Fruit fly (Drosophila melanogaster): Measurements from ENCODE around the gene meigo.

- TF ChIP-seq ovo (GFP tag; optimal IDR thresholded peaks at IDR 0.05), result no peak
- TF ChIP-seq cic (GFP tag; optimal IDR thresholded peaks at IDR 0.05), result no peak
- TF ChIP-seq cnc (optimal IDR thresholded peaks at IDR 0.05), result no peak
- TF ChIP-seq CG7101 (tag; optimal IDR thresholded peaks at IDR 0.05), result no peak
- TF ChIP-seq CG11617 (GFP tag; optimal IDR thresholded peaks at IDR 0.05), result no peak
These were observed 8.0 kb upstream of the meigo start, which contains the start of gene Ice2 for dm6 chr3R:21130050-21130449.
